Worm (Caenorhabditis elegans) whole organism, L3 larva: ENCODE measurements around the gene tbx-43.
A peak's percentile ranks its signal among the peaks of the same experiment; 100 is the strongest.

Source experiments
- R02D3.7 ChIP-seq: fragments of 150-350 bp; optimal IDR thresholded peaks from 2 replicates; lab custom pipeline; 2014; ENCODE audit warnings: missing biosample characterization, missing genetic modification characterization
- ZK546.5 ChIP-seq: sonication (generic microtip); optimal IDR thresholded peaks from 2 replicates; lab custom pipeline; 2017; ENCODE audit warnings: missing biosample characterization, missing genetic modification characterization
- aly-2 ChIP-seq: fragments of 150-350 bp; optimal IDR thresholded peaks from 2 replicates; lab custom pipeline; 2014; ENCODE audit warnings: missing biosample characterization, missing genetic modification characterization
- ama-1 ChIP-seq: fragments of 150-350 bp; optimal IDR thresholded peaks from 2 replicates; lab custom pipeline; 2018
- ceh-16 ChIP-seq: sonication (generic microtip); optimal IDR thresholded peaks from 2 replicates; lab custom pipeline; 2017; ENCODE audit warnings: missing biosample characterization, missing genetic modification characterization
- ceh-28 ChIP-seq: fragments of 150-350 bp; optimal IDR thresholded peaks from 2 replicates; lab custom pipeline; 2014; ENCODE audit warnings: missing biosample characterization, missing genetic modification reagents, missing genetic modification characterization
- ceh-82 ChIP-seq: fragments of 150-350 bp; optimal IDR thresholded peaks from 2 replicates; lab custom pipeline; 2014; ENCODE audit warnings: missing biosample characterization, missing genetic modification characterization
- egl-27 ChIP-seq: sonication (generic microtip); optimal IDR thresholded peaks from 4 replicates; lab custom pipeline; 2017; ENCODE audit warnings: missing biosample characterization, missing genetic modification reagents, missing genetic modification characterization
- elt-1 ChIP-seq: fragments of 150-350 bp; optimal IDR thresholded peaks from 2 replicates; lab custom pipeline; 2014; ENCODE audit warnings: missing biosample characterization, missing genetic modification characterization
- elt-2 ChIP-seq: sonication (generic microtip); optimal IDR thresholded peaks from 2 replicates; lab custom pipeline; 2016; ENCODE audit warnings: missing genetic modification reagents, mild to moderate bottlenecking, missing genetic modification characterization, missing compliant biosample characterization
- elt-3 ChIP-seq, 3 experiments: fragments of 150-350 bp in 1 of 3; sonication (generic microtip) in 2 of 3; optimal IDR thresholded peaks; 2 replicates in 2 of 3; 4 replicates in 1 of 3; lab custom pipeline; 2014 to 2017; ENCODE audit warnings: missing biosample characterization in 3 of 3, missing genetic modification characterization in 3 of 3
- eor-1 ChIP-seq, 2 experiments: fragments of 150-350 bp; optimal IDR thresholded peaks; 2 replicates each; lab custom pipeline; 2014 to 2018; ENCODE audit warnings: missing biosample characterization in 2 of 2, missing genetic modification characterization in 2 of 2
- fkh-10 ChIP-seq: sonication (generic microtip); optimal IDR thresholded peaks from 2 replicates; lab custom pipeline; 2017; ENCODE audit warnings: missing biosample characterization, missing genetic modification reagents, missing genetic modification characterization
- fkh-2 ChIP-seq: fragments of 150-350 bp; optimal IDR thresholded peaks from 2 replicates; lab custom pipeline; 2014; ENCODE audit warnings: missing biosample characterization, missing genetic modification reagents, missing genetic modification characterization
- hmg-11 ChIP-seq: sonication (generic microtip); optimal IDR thresholded peaks from 2 replicates; lab custom pipeline; 2016; ENCODE audit warnings: missing genetic modification characterization, missing compliant biosample characterization
- jun-1 ChIP-seq: fragments of 150-350 bp; optimal IDR thresholded peaks from 2 replicates; lab custom pipeline; 2014; ENCODE audit warnings: missing biosample characterization, missing genetic modification reagents, missing genetic modification characterization
- lin-15B ChIP-seq: fragments of 150-350 bp; optimal IDR thresholded peaks from 2 replicates; lab custom pipeline; 2014; ENCODE audit warnings: missing biosample characterization, missing genetic modification characterization
- lin-39 ChIP-seq: fragments of 150-350 bp; optimal IDR thresholded peaks from 2 replicates; lab custom pipeline; 2018; ENCODE audit warnings: missing biosample characterization, missing genetic modification reagents, missing genetic modification characterization
- lsy-12 ChIP-seq: sonication (generic microtip); optimal IDR thresholded peaks from 2 replicates; lab custom pipeline; 2016; ENCODE audit warnings: mild to moderate bottlenecking, missing genetic modification characterization, missing compliant biosample characterization
- nfya-1 ChIP-seq: sonication (generic microtip); optimal IDR thresholded peaks from 2 replicates; lab custom pipeline; 2017; ENCODE audit warnings: missing genetic modification characterization, mild to moderate bottlenecking, missing compliant biosample characterization, antibody characterized with exemption, moderate library complexity; ENCODE audit not compliant: insufficient read depth
- nhr-11 ChIP-seq: fragments of 150-350 bp; optimal IDR thresholded peaks from 2 replicates; lab custom pipeline; 2014; ENCODE audit warnings: missing biosample characterization, missing genetic modification characterization
- nhr-12 ChIP-seq: fragments of 150-350 bp; optimal IDR thresholded peaks from 2 replicates; lab custom pipeline; 2014; ENCODE audit warnings: missing biosample characterization, missing genetic modification characterization
- nhr-23 ChIP-seq: fragments of 150-350 bp; optimal IDR thresholded peaks from 2 replicates; lab custom pipeline; 2014; ENCODE audit warnings: missing biosample characterization, missing genetic modification reagents, missing genetic modification characterization
- nhr-237 ChIP-seq: fragments of 150-350 bp; optimal IDR thresholded peaks from 2 replicates; lab custom pipeline; 2014; ENCODE audit warnings: missing biosample characterization, missing genetic modification characterization
- nhr-25 ChIP-seq: sonication (generic microtip); optimal IDR thresholded peaks from 2 replicates; lab custom pipeline; 2017; ENCODE audit warnings: missing biosample characterization, missing genetic modification characterization
- nhr-28 ChIP-seq: fragments of 150-350 bp; optimal IDR thresholded peaks from 2 replicates; lab custom pipeline; 2014; ENCODE audit warnings: missing biosample characterization, missing genetic modification characterization
- nhr-43 ChIP-seq: sonication (generic microtip); optimal IDR thresholded peaks from 2 replicates; lab custom pipeline; 2016; ENCODE audit warnings: mild to moderate bottlenecking, missing genetic modification characterization, missing compliant biosample characterization; ENCODE audit not compliant: poor library complexity, severe bottlenecking
- nhr-67 ChIP-seq: fragments of 150-350 bp; optimal IDR thresholded peaks from 2 replicates; lab custom pipeline; 2014; ENCODE audit warnings: missing biosample characterization, missing genetic modification characterization
- nhr-76 ChIP-seq: fragments of 150-350 bp; sonication (generic microtip); optimal IDR thresholded peaks from 5 replicates; lab custom pipeline; 2014; ENCODE audit warnings: missing biosample characterization, missing genetic modification characterization
- nhr-77 ChIP-seq: fragments of 150-350 bp; optimal IDR thresholded peaks from 2 replicates; lab custom pipeline; 2014; ENCODE audit warnings: missing biosample characterization, missing genetic modification characterization
- pha-4 ChIP-seq: fragments of 150-350 bp; optimal IDR thresholded peaks from 2 replicates; lab custom pipeline; 2014; ENCODE audit warnings: missing biosample characterization, missing genetic modification reagents, missing genetic modification characterization
- pqm-1 ChIP-seq: fragments of 150-350 bp; optimal IDR thresholded peaks from 2 replicates; lab custom pipeline; 2017; ENCODE audit warnings: missing biosample characterization, missing genetic modification characterization, inconsistent platforms
- skn-1 ChIP-seq: fragments of 150-350 bp; optimal IDR thresholded peaks from 2 replicates; lab custom pipeline; 2014; ENCODE audit warnings: missing biosample characterization, missing genetic modification characterization
- tbx-2 ChIP-seq: sonication (generic microtip); optimal IDR thresholded peaks from 2 replicates; lab custom pipeline; 2016; ENCODE audit warnings: mild to moderate bottlenecking, missing genetic modification characterization, missing compliant biosample characterization
- unc-62 ChIP-seq: fragments of 150-350 bp; sonication (generic microtip); optimal IDR thresholded peaks from 4 replicates; lab custom pipeline; 2014; ENCODE audit warnings: missing biosample characterization, missing genetic modification reagents, missing genetic modification characterization
- zag-1 ChIP-seq: fragments of 150-350 bp; optimal IDR thresholded peaks from 2 replicates; lab custom pipeline; 2014; ENCODE audit warnings: missing biosample characterization, missing genetic modification characterization
- ztf-11 ChIP-seq: fragments of 150-350 bp; optimal IDR thresholded peaks from 2 replicates; lab custom pipeline; 2014; ENCODE audit warnings: missing biosample characterization, missing genetic modification characterization

The tbx-43 gene

DNA sequence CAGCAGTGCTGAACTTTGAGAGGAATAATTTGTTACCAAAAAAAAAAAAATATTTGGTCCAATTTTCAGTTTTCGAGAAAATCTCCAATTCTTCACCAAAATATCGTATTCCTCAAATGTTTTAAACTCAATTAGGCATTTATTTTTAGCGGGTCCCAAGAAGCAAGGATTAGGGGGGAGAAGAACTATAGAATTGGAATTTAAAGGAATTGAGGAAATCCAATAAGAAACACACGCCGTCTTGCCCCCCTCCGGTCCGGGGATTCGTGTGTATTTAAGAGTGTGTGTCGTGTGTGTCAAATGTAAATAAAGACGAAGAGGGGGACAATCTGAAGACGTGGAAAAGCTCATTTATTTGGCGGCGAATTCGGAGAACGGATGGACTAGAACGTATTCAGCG, 36.5 kb downstream of the tbx-43 start:
- TF ChIP-seq fkh-10 (GFP tag; lab: Kevin White, UChicago): peak; percentile 37
- TF ChIP-seq lsy-12 (tag; lab: Kevin White, UChicago): no peak

DNA sequence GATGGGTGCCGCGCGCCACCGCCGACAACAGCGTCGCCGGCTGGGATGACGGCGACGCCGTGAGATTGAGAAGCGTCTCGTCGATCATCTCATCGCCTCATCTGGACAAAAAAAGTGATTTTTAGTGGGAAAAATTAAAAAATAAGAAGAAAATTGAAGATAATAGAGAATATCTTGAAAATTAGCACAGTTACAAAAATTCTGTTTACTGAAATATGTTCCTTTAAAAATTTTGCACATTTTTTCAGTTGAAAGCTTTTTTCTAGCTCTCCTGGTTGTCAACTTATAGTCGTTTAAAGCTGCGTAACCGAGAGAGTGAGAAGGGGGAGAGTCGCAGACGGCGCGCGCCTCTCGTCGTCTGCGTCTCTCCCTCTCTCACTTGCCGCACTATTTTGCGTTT, 36.9 kb downstream of the tbx-43 start, which contains the start of gene ser-4:
TSS of gene ser-4 (minus strand) at position 101 of the 400 bp plus-strand sequence.
- TF ChIP-seq jun-1 (tag; lab: Kevin White, UChicago) (no peak), nhr-23 (tag; lab: Kevin White, UChicago) (no peak), hmg-11 (tag; lab: Kevin White, UChicago) (no peak), nhr-67 (no peak), tbx-2 (tag; lab: Kevin White, UChicago) (no peak), pqm-1 (tag; lab: Kevin White, UChicago) (no peak), R02D3.7 (tag; lab: Kevin White, UChicago) (no peak), ama-1 (no peak), skn-1 (no peak), nhr-11 (no peak), nfya-1 (tag; lab: Kevin White, UChicago) (no peak), nhr-77 (tag; lab: Kevin White, UChicago) (no peak), fkh-2 (no peak), ceh-16 (tag; lab: Kevin White, UChicago) (no peak), elt-3 (tag; optimal IDR thresholded peaks at IDR 0.05; lab: Kevin White, UChicago) (no peak), ztf-11 (no peak), nhr-28 (no peak), eor-1 (tag; optimal IDR thresholded peaks at IDR 0.05; lab: Kevin White, UChicago) (no peak), nhr-237 (tag; lab: Kevin White, UChicago) (no peak), lin-39 (no peak)

DNA sequence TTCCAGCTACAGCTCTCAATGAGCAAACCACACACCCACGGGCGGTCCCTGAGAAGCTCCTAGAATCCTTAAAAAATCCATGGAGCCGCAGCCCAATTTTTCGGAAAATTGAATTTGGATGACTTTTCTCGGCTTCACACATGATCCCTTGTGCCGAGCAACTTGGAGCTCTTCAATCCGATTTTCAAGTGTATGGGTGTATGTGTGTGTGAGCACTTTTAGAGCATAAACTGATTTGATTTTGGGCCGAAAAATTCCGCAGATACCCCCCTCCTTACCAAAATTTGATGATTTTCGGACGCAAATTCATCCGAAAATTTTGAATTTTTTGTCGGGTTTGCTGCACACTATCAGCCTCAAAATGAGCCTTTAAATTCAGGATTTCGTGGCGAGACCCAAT, 38.0 kb downstream of the tbx-43 start:
- peak; percentile 54 for TF ChIP-seq fkh-10 (GFP tag; lab: Kevin White, UChicago)
- no peak for TF ChIP-seq lsy-12 (tag; lab: Kevin White, UChicago)

DNA sequence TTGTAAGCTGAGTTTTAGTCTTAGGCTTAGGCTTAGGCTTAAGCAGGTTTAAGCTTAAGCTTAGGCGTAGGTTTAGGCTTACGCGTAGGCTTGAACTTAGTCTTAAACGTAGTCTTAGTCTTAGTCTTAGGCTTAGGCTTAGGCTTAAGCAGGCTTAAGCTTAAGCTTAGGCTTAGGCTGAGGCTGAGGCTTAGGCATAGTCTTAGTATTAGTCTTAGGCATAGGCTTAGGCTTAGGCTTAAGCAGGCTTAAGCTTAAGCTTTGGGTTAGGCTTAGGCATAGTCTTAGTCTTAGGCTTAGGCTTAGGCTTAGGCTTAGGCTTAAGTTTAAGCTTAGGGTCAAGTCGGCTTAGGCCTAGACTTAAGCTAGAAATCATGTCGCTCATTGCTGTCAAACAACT, 51.1 kb downstream of the tbx-43 start:
- no peak for TF ChIP-seq nhr-43 (tag; lab: Kevin White, UChicago)
- TF ChIP-seq aly-2 (tag; lab: Kevin White, UChicago): no peak
- no peak for TF ChIP-seq ceh-28 (tag; lab: Kevin White, UChicago)
- TF ChIP-seq elt-1 (tag; lab: Kevin White, UChicago): no peak
- TF ChIP-seq egl-27 (tag; lab: Kevin White, UChicago): no peak
- no peak for TF ChIP-seq lsy-12 (tag; lab: Kevin White, UChicago)
- no peak for TF ChIP-seq elt-3 (tag; optimal IDR thresholded peaks at IDR 0.05; lab: Kevin White, UChicago)
- no peak for TF ChIP-seq nhr-12 (tag; lab: Kevin White, UChicago)
- TF ChIP-seq lin-15B (tag; lab: Kevin White, UChicago): no peak
- no peak for TF ChIP-seq elt-2 (tag; lab: Kevin White, UChicago)
- TF ChIP-seq pha-4 (tag; lab: Kevin White, UChicago): no peak
- no peak for TF ChIP-seq nhr-77 (tag; lab: Kevin White, UChicago)
- no peak for TF ChIP-seq hmg-11 (tag; lab: Kevin White, UChicago)
- TF ChIP-seq nhr-25: no peak
- TF ChIP-seq ceh-16 (tag; lab: Kevin White, UChicago): no peak
- no peak for TF ChIP-seq nhr-23 (tag; lab: Kevin White, UChicago)
- TF ChIP-seq ZK546.5 (tag; lab: Kevin White, UChicago): no peak
- TF ChIP-seq nhr-76 (tag; lab: Kevin White, UChicago): no peak

DNA sequence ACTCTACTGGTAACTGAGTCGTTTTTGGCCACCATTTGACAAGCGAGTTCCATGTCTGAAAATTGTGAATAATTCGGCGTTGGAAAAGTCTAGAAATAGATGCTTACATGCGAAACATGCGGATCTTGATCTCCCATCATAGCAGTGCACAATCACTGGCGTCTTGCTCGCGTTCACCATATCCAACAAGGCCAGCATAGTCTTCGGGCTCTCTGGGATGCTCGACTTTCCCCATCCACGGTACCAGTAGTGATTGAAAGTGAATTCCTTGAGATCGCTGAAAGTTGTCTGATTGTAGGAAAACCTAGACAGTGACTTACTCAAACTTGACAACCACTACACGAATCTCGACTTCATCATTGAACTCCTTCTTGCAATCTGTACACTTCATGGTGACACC, 52.1 kb downstream of the tbx-43 start:
- no peak for TF ChIP-seq elt-3 (tag; optimal IDR thresholded peaks at IDR 0.05; lab: Kevin White, UChicago)
- TF ChIP-seq aly-2 (tag; lab: Kevin White, UChicago): no peak
- TF ChIP-seq nhr-12 (tag; lab: Kevin White, UChicago): no peak
- TF ChIP-seq ceh-82 (tag; lab: Kevin White, UChicago): no peak
- TF ChIP-seq R02D3.7 (tag; lab: Kevin White, UChicago): no peak
- no peak for TF ChIP-seq ztf-11
- no peak for TF ChIP-seq egl-27 (tag; lab: Kevin White, UChicago)
- TF ChIP-seq nhr-67: no peak
- no peak for TF ChIP-seq nhr-43 (tag; lab: Kevin White, UChicago)
- no peak for TF ChIP-seq ZK546.5 (tag; lab: Kevin White, UChicago)
- TF ChIP-seq unc-62 (GFP tag; lab: Kevin White, UChicago): no peak
- TF ChIP-seq nfya-1 (tag; lab: Kevin White, UChicago): no peak
- TF ChIP-seq tbx-2 (tag; lab: Kevin White, UChicago): no peak
- no peak for TF ChIP-seq zag-1 (tag; lab: Kevin White, UChicago)
- no peak for TF ChIP-seq skn-1
